Fruit fly (Drosophila melanogaster): ENCODE results near the gene CG42717.

The CG42717 gene

DNA sequence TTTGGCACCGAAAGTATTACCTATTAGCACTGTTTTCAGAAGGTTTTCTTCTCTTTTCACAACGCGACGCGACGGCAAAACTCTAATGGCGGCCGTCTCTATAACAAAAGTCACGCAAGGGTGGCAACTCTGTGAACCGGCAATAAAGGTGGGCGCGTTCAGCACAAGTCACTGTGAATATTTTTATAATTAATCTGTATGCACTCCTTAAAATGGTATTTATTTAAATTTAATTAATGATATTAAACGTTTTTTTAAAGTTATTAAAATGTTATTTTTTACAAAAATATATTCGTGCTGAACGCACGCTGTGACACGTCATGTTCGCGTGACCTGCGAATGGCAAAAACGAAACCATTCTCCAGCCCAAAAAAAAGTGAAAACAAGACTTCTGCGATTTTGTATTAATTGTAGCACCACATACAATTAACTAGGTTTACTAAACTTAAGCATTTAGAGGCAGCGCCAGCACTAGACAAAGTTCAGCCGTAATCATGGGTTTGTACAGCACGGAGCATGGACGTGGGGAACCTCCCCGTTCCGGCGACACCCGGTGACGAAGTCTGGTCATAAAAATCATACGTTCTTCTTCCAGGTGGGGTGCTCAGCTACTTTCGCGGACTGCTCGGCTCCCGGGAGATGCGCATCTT is 50.1 kb downstream of the CG42717 start, which contains the start of the genes brm and Arl1 (continued):
- TF ChIP-seq btn (GFP tag; optimal IDR thresholded peaks at IDR 0.05) (peak; percentile 50), grn (GFP tag; optimal IDR thresholded peaks at IDR 0.05) (peak; percentile 65), CG4820 (GFP tag; optimal IDR thresholded peaks at IDR 0.05) (peak; percentile 97), Antp (GFP tag; optimal IDR thresholded peaks at IDR 0.05) (peak; percentile 78), CG3847 (GFP tag; IDR thresholded peaks at IDR 0.05) (peak; percentile 100), CG18476 (GFP tag; optimal IDR thresholded peaks at IDR 0.05) (peak; percentile 96), sd (tag; optimal IDR thresholded peaks at IDR 0.05) (peak; percentile 91), CG15073 (GFP tag; optimal IDR thresholded peaks at IDR 0.05) (peak; percentile 82), H15 (GFP tag; IDR thresholded peaks at IDR 0.05) (peak; percentile 99), grau (tag; optimal IDR thresholded peaks at IDR 0.05) (peak; percentile 98), CG14050 (GFP tag; IDR thresholded peaks at IDR 0.05) (peak; percentile 98), CG34376 (GFP tag; optimal IDR thresholded peaks at IDR 0.05) (peak; percentile 99), esg (GFP tag; conservative IDR thresholded peaks at IDR 0.05) (peak; percentile 99), pnt (GFP tag; optimal IDR thresholded peaks at IDR 0.05) (peak; percentile 80), CG15269 (tag; optimal IDR thresholded peaks at IDR 0.05) (peak; percentile 99), E2f1 (GFP tag; IDR thresholded peaks at IDR 0.05) (peak; percentile 99), NfI (GFP tag; optimal IDR thresholded peaks at IDR 0.05) (peak; percentile 99), CTCF (GFP tag; optimal IDR thresholded peaks at IDR 0.05) (peak; percentile 62), Opbp (GFP tag; IDR thresholded peaks at IDR 0.05; ENCODE audit: partially characterized antibody) (peak; percentile 59; the same call in 1 of the 3 replicates), pum (GFP tag; optimal IDR thresholded peaks at IDR 0.05) (peak; percentile 88), HLHmδ (GFP tag; optimal IDR thresholded peaks at IDR 0.05) (no peak), gsb (GFP tag; IDR thresholded peaks at IDR 0.05) (peak; percentile 99), bab2 (GFP tag; optimal IDR thresholded peaks at IDR 0.05) (peak; percentile 88), trh (GFP tag; optimal IDR thresholded peaks at IDR 0.05) (peak; percentile 94), Fer3 (tag; optimal IDR thresholded peaks at IDR 0.05) (peak; percentile 99), CG9727 (GFP tag; optimal IDR thresholded peaks at IDR 0.05) (peak; percentile 99), fru (optimal IDR thresholded peaks at IDR 0.05) (no peak), CHES-1-like (GFP tag; optimal IDR thresholded peaks at IDR 0.05) (peak; percentile 74), zfh2 (GFP tag; optimal IDR thresholded peaks at IDR 0.05) (peak; percentile 93), CG33557 (GFP tag; optimal IDR thresholded peaks at IDR 0.05) (peak; percentile 98), eyg (GFP tag; optimal IDR thresholded peaks at IDR 0.05) (peak; percentile 57), CG4424 (GFP tag; optimal IDR thresholded peaks at IDR 0.05) (peak; percentile 98), abd-A (tag; optimal IDR thresholded peaks at IDR 0.05) (no peak), Hmx (GFP tag; optimal IDR thresholded peaks at IDR 0.05) (peak; percentile 83), stwl (tag; optimal IDR thresholded peaks at IDR 0.05) (no peak), Spps (tag; optimal IDR thresholded peaks at IDR 0.05) (peak; percentile 95), zf30C (GFP tag; optimal IDR thresholded peaks at IDR 0.05) (peak; percentile 60), Dad (GFP tag; optimal IDR thresholded peaks at IDR 0.05) (peak; percentile 90), CG6765 (GFP tag; optimal IDR thresholded peaks at IDR 0.05) (peak; percentile 96), ash1 (GFP tag; optimal IDR thresholded peaks at IDR 0.05) (peak; percentile 93), MESR4 (GFP tag; optimal IDR thresholded peaks at IDR 0.05) (peak; percentile 84), Aef1 (GFP tag; IDR thresholded peaks at IDR 0.05) (peak; percentile 99), prd (optimal IDR thresholded peaks at IDR 0.05) (no peak), prd (GFP tag; IDR thresholded peaks at IDR 0.05) (peak; percentile 99), CG10267 (tag; optimal IDR thresholded peaks at IDR 0.05) (peak; percentile 93), CG7928 (GFP tag; optimal IDR thresholded peaks at IDR 0.05) (peak; percentile 83), NC2α (GFP tag; optimal IDR thresholded peaks at IDR 0.05) (no peak), da (GFP tag; optimal IDR thresholded peaks at IDR 0.05) (peak; percentile 65), HLH4C (GFP tag; IDR thresholded peaks at IDR 0.05; ENCODE audit: partially characterized antibody) (no peak), fd64A (GFP tag; optimal IDR thresholded peaks at IDR 0.05) (peak; percentile 89), jigr1 (GFP tag; IDR thresholded peaks at IDR 0.05) (peak; percentile 96), CG5245 (GFP tag; optimal IDR thresholded peaks at IDR 0.05) (peak; percentile 97)

Measured in whole organism, embryonic.